Fruit fly (Drosophila melanogaster): Measurements from ENCODE around the gene CG11815.

DNA sequence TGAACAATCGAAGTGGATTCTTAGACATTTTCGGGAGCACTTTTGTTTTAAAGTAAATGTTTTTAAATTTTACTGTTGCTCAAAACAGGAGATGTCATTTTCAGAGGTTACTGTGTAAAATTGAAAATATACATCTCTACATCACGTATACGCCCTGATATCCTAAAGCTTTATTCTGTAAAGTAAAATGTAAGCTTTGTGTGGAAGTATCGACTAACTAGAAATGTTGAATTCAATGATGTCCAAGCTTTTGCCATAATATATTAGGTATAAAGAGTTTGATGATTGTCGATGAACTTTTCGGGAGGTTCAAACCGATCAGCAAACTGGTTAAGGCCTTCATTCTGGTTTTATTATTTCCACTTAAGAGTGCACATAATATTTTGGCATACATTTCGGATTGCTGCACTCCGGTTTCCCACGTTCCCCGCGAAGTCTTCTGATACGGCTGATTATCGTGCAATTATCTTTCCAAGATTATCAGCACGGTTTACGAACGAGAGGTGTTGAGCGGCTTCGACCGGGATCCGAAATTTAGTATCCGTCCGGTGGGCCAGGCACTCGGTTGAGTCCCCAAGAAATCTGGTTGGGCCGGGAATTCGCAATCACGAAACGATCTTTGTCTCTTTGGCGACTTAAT is at the start of gene CG11815, which contains the start of gene acs:
- TF ChIP-seq Pif1B (GFP tag; optimal IDR thresholded peaks at IDR 0.05) = no peak
- TF ChIP-seq D1 (tag; optimal IDR thresholded peaks at IDR 0.05) = no peak
